Worm (Caenorhabditis elegans) whole organism, mixed stage, embryonic: ENCODE measurements around the gene spp-14.

Experiments used
- M03D4.4 ChIP-seq: sonication (generic microtip); optimal IDR thresholded peaks from 2 replicates; lab custom pipeline; 2017; ENCODE audit warnings: mild to moderate bottlenecking, missing genetic modification characterization, missing compliant biosample characterization
- bed-3 ChIP-seq: fragments of 200-800 bp; sonication (Bioruptor generic); optimal IDR thresholded peaks from 3 replicates; lab custom pipeline; 2018; ENCODE audit warnings: mild to moderate bottlenecking, missing genetic modification characterization, moderate library complexity, missing compliant biosample characterization
- ceh-39 ChIP-seq: fragments of 150-350 bp; optimal IDR thresholded peaks from 2 replicates; lab custom pipeline; 2014; ENCODE audit warnings: missing biosample characterization, missing genetic modification characterization
- ceh-43 ChIP-seq: fragments of 200-800 bp; sonication (Bioruptor generic); optimal IDR thresholded peaks from 2 replicates; lab custom pipeline; 2018; ENCODE audit warnings: mild to moderate bottlenecking, missing genetic modification characterization, moderate library complexity, missing compliant biosample characterization
- ceh-83 ChIP-seq: fragments of 200-800 bp; sonication (Bioruptor generic); optimal IDR thresholded peaks from 2 replicates; lab custom pipeline; 2018; ENCODE audit warnings: mild to moderate bottlenecking, missing genetic modification characterization, missing compliant biosample characterization
- ces-1 ChIP-seq: fragments of 150-350 bp; optimal IDR thresholded peaks from 2 replicates; lab custom pipeline; 2014; ENCODE audit warnings: missing biosample characterization, missing genetic modification reagents, missing genetic modification characterization
- cnd-1 ChIP-seq: fragments of 200-800 bp; sonication (Bioruptor generic); optimal IDR thresholded peaks from 2 replicates; lab custom pipeline; 2018; ENCODE audit warnings: mild to moderate bottlenecking, missing genetic modification characterization, missing compliant biosample characterization
- drap-1 ChIP-seq: fragments of 200-800 bp; sonication (Bioruptor generic); optimal IDR thresholded peaks from 3 replicates; lab custom pipeline; 2018; ENCODE audit warnings: mild to moderate bottlenecking, missing genetic modification characterization, missing compliant biosample characterization
- elt-3 ChIP-seq: fragments of 150-350 bp; optimal IDR thresholded peaks from 2 replicates; lab custom pipeline; 2014; ENCODE audit warnings: missing biosample characterization, missing genetic modification characterization
- ham-2 ChIP-seq: fragments of 200-800 bp; sonication (Bioruptor generic); optimal IDR thresholded peaks from 2 replicates; lab custom pipeline; 2018; ENCODE audit warnings: mild to moderate bottlenecking, missing genetic modification characterization, missing compliant biosample characterization
- hlh-1 ChIP-seq: fragments of 150-350 bp; optimal IDR thresholded peaks from 2 replicates; lab custom pipeline; 2014; ENCODE audit warnings: missing biosample characterization, missing genetic modification reagents, missing genetic modification characterization
- lin-13 ChIP-seq: fragments of 150-350 bp; optimal IDR thresholded peaks from 2 replicates; lab custom pipeline; 2014; ENCODE audit warnings: missing biosample characterization, missing genetic modification characterization
- lin-32 ChIP-seq: fragments of 200-800 bp; sonication (Bioruptor generic); optimal IDR thresholded peaks from 2 replicates; lab custom pipeline; 2018; ENCODE audit warnings: mild to moderate bottlenecking, missing genetic modification characterization, missing compliant biosample characterization
- lsy-2 ChIP-seq: fragments of 150-350 bp; optimal IDR thresholded peaks from 2 replicates; lab custom pipeline; 2014; ENCODE audit warnings: missing biosample characterization, missing genetic modification characterization
- mab-5 ChIP-seq: fragments of 150-350 bp; optimal IDR thresholded peaks from 2 replicates; lab custom pipeline; 2014; ENCODE audit warnings: missing biosample characterization, missing genetic modification characterization
- mep-1 ChIP-seq: fragments of 150-350 bp; optimal IDR thresholded peaks from 2 replicates; lab custom pipeline; 2017; ENCODE audit warnings: missing biosample characterization, missing genetic modification reagents, missing genetic modification characterization, inconsistent platforms
- mls-2 ChIP-seq: sonication (generic microtip); optimal IDR thresholded peaks from 2 replicates; lab custom pipeline; 2016; ENCODE audit warnings: mild to moderate bottlenecking, missing genetic modification characterization, moderate library complexity, missing compliant biosample characterization
- nhr-12 ChIP-seq: fragments of 150-350 bp; optimal IDR thresholded peaks from 2 replicates; lab custom pipeline; 2014; ENCODE audit warnings: missing biosample characterization, missing genetic modification characterization
- nhr-2 ChIP-seq: fragments of 150-350 bp; optimal IDR thresholded peaks from 2 replicates; lab custom pipeline; 2014; ENCODE audit warnings: missing biosample characterization, missing genetic modification characterization
- nhr-237 ChIP-seq: fragments of 150-350 bp; optimal IDR thresholded peaks from 2 replicates; lab custom pipeline; 2014; ENCODE audit warnings: missing biosample characterization, missing genetic modification characterization
- nhr-28 ChIP-seq: fragments of 150-350 bp; optimal IDR thresholded peaks from 2 replicates; lab custom pipeline; 2014; ENCODE audit warnings: missing biosample characterization, missing genetic modification characterization
- pha-4 ChIP-seq: fragments of 150-350 bp; optimal IDR thresholded peaks from 2 replicates; lab custom pipeline; 2018; ENCODE audit warnings: missing biosample characterization, missing genetic modification reagents, missing genetic modification characterization
- sem-2 ChIP-seq: fragments of 200-800 bp; sonication (Bioruptor generic); optimal IDR thresholded peaks from 2 replicates; lab custom pipeline; 2018; ENCODE audit warnings: mild to moderate bottlenecking, missing genetic modification characterization, missing compliant biosample characterization
- snpc-4 ChIP-seq: fragments of 150-350 bp; optimal IDR thresholded peaks from 2 replicates; lab custom pipeline; 2014; ENCODE audit warnings: missing biosample characterization, missing genetic modification characterization
- sptf-1 ChIP-seq: sonication (generic microtip); optimal IDR thresholded peaks from 2 replicates; lab custom pipeline; 2017; ENCODE audit warnings: mild to moderate bottlenecking, missing genetic modification characterization, moderate library complexity, missing compliant biosample characterization
- tbx-8 ChIP-seq: fragments of 200-800 bp; sonication (Bioruptor generic); optimal IDR thresholded peaks from 2 replicates; lab custom pipeline; 2018; ENCODE audit warnings: mild to moderate bottlenecking, missing genetic modification characterization, moderate library complexity, missing compliant biosample characterization
- unc-120 ChIP-seq: sonication (generic microtip); optimal IDR thresholded peaks from 2 replicates; lab custom pipeline; 2017; ENCODE audit warnings: missing genetic modification characterization, missing compliant biosample characterization; ENCODE audit not compliant: poor library complexity, severe bottlenecking
- unc-39 ChIP-seq: fragments of 150-350 bp; optimal IDR thresholded peaks from 2 replicates; lab custom pipeline; 2014; ENCODE audit warnings: missing biosample characterization, missing genetic modification characterization
- zip-8 ChIP-seq: fragments of 150-350 bp; optimal IDR thresholded peaks from 2 replicates; lab custom pipeline; 2014; ENCODE audit warnings: missing biosample characterization, missing genetic modification characterization

Gene spp-14

DNA sequence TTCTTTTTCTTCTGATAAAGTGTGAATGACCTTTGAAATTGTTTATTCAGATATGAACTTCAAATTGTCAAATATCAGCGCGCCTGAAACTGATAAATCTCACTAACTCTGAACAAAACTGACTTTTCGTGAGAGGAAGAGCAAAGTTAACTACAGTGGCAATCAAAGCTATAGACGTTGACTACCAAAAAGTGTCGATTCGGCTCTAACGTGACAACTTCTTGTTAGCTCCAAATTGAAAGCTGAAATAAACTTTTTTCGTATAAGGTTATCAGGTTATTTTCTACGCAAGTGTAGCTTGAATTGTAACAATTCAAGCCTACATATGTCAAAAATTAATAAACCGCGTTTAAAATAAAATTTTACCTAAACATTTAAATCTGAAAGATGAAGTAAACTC, 572 bp downstream of the spp-14 start:
- TF ChIP-seq nhr-12 (tag; lab: Kevin White, UChicago) (no peak), ces-1 (no peak), ceh-43 (GFP tag; lab: Kevin White, UChicago) (no peak)
- TF ChIP-seq, all 35 proteins: peak for 0

DNA sequence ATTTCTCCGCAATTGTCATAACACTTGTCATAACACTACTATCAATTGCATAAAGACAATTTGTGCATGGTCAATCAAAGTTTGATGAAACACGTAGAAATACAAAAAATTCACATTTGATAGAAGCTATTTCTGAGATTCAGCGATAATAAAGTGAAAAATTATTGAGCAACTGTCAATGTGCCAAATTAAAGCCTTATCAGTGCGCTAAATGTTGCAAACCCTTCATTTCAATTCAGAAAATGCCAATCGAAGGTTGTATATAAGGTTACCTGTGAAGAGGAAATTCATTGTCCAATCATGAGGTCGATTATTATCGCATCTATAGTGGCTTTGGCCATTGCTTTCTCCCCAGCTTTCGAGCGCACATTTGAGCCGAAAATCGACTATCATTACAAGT, 1.8 kb downstream of the spp-14 start, which contains the start of gene vit-1:
vit-1 (plus strand) TSS at position 289 of the 400 bp plus-strand sequence.
- TF ChIP-seq elt-3 (tag; lab: Kevin White, UChicago): no peak

DNA sequence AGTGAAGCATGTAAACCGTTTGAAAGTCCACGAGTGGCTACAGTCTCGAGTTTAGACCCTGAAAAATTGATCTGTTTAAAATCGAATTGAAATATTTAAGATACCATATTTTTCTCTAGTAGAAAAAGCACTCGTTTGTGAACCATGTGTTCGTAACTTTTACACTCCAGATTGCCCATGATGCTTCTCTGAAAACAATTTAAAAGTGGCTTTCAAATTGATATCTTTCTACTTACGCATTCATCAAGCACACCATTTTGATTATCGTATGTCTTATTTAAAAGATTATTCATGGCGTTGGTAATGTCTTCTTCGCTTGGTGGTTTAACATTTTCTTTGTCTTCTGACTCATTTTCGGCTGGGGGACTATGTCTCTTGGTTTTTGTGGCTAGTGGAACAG, 7.8 kb downstream of the spp-14 start:
- TF ChIP-seq zip-8 (no peak), elt-3 (tag; lab: Kevin White, UChicago) (no peak), ceh-43 (GFP tag; lab: Kevin White, UChicago) (no peak), nhr-28 (tag; lab: Kevin White, UChicago) (no peak), mab-5 (tag; lab: Kevin White, UChicago) (no peak), unc-39 (tag; lab: Kevin White, UChicago) (no peak)

DNA sequence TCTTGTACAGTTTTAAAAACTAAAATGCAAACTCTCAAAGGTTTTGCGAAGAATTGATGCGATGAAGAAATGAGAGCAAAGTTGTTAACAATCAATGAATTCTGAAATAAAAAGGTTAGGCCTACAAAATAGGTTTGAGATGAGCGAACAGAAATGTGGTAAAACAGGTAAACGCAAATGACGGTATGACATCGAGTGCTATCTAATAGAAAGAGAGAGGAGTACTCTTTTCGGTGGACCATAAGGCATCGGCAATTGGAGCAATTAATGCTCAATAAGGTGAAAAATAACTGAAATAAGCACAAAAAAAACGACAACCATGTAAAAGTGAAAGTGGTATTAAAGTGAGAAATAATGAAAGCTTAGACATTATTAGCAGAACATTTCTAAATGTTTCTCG, 10.4 kb downstream of the spp-14 start, which contains the start of gene set-12:
set-12 (minus strand) TSS at position 101 of the 400 bp plus-strand sequence.
- TF ChIP-seq bed-3 (no peak), cnd-1 (tag; lab: Kevin White, UChicago) (no peak), pha-4 (tag; lab: Kevin White, UChicago) (no peak), nhr-237 (tag; lab: Kevin White, UChicago) (no peak), drap-1 (GFP tag; lab: Kevin White, UChicago) (no peak), ceh-43 (GFP tag; lab: Kevin White, UChicago) (no peak), ham-2 (GFP tag; lab: Kevin White, UChicago) (no peak), nhr-2 (tag; lab: Kevin White, UChicago) (no peak), hlh-1 (tag; lab: Kevin White, UChicago) (no peak), lsy-2 (tag; lab: Kevin White, UChicago) (no peak), tbx-8 (GFP tag; lab: Kevin White, UChicago) (no peak), unc-39 (tag; lab: Kevin White, UChicago) (no peak), ceh-39 (no peak), sem-2 (GFP tag; lab: Kevin White, UChicago) (no peak), mls-2 (no peak), snpc-4 (no peak), ces-1 (no peak), lin-13 (tag; lab: Kevin White, UChicago) (no peak), lin-32 (GFP tag; lab: Kevin White, UChicago) (no peak)

DNA sequence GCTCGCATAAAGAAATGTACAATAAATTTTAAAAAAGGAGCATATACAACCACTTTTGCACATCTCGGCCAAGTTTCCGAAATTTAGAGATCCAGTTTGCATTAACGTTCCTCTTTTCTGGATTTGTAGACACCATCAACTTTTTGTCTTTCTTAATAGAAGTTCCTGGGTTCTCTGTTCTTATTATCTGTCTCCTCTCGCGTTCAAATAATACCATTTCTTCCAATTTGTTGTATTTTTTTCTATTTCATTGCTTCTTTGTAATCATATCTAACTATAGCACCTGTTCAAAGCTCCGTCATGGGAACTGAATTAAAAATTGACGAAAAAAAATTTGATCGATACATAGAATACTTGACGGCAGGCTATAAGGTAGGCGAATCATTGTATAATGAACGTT, 13.6 kb downstream of the spp-14 start, which contains the start of gene K09F5.1:
K09F5.1 (plus strand) TSS at position 301 of the 400 bp plus-strand sequence.
- no peak for TF ChIP-seq unc-120 (tag; lab: Kevin White, UChicago)
- no peak for TF ChIP-seq lin-32 (GFP tag; lab: Kevin White, UChicago)
- TF ChIP-seq tbx-8 (GFP tag; lab: Kevin White, UChicago): no peak
- no peak for TF ChIP-seq M03D4.4 (tag; lab: Kevin White, UChicago)
- TF ChIP-seq sptf-1 (tag; lab: Kevin White, UChicago): no peak
- no peak for TF ChIP-seq nhr-2 (tag; lab: Kevin White, UChicago)
- TF ChIP-seq unc-39 (tag; lab: Kevin White, UChicago): no peak
- no peak for TF ChIP-seq elt-3 (tag; lab: Kevin White, UChicago)
- no peak for TF ChIP-seq ceh-43 (GFP tag; lab: Kevin White, UChicago)
- no peak for TF ChIP-seq cnd-1 (tag; lab: Kevin White, UChicago)
- TF ChIP-seq mab-5 (tag; lab: Kevin White, UChicago): no peak
- no peak for TF ChIP-seq ham-2 (GFP tag; lab: Kevin White, UChicago)
- TF ChIP-seq mep-1 (tag; lab: Kevin White, UChicago): no peak
- no peak for TF ChIP-seq bed-3
- no peak for TF ChIP-seq nhr-28 (tag; lab: Kevin White, UChicago)
- no peak for TF ChIP-seq ceh-83 (GFP tag; lab: Kevin White, UChicago)

DNA sequence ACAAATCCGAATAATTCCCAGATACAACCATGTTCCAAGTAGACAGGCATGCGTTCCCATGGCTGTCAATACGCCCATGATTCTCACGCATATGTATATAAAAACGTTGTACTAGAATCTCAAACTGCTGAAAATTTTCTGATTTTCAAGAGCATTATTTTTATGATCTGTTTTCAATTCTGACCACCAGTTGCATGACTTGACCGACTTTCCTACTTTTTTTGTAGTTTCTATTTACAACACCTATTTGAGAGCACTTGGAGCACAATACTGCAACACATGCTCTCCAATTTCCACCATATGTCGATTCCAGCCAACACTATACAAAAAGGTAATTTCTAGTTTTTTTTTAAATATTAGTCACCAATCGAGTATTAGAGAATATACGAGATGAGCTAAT, 18.2 kb downstream of the spp-14 start, which contains the start of gene ref-2:
ref-2 (plus strand) TSS at position 301 of the 400 bp plus-strand sequence.
- TF ChIP-seq nhr-2 (tag; lab: Kevin White, UChicago): no peak
- TF ChIP-seq nhr-12 (tag; lab: Kevin White, UChicago): no peak
- no peak for TF ChIP-seq nhr-28 (tag; lab: Kevin White, UChicago)
- TF ChIP-seq elt-3 (tag; lab: Kevin White, UChicago): no peak
- TF ChIP-seq unc-120 (tag; lab: Kevin White, UChicago): no peak
- no peak for TF ChIP-seq sptf-1 (tag; lab: Kevin White, UChicago)
